Fruit fly (Drosophila melanogaster): ENCODE measurements around the gene CG3792.

The CG3792 gene

DNA sequence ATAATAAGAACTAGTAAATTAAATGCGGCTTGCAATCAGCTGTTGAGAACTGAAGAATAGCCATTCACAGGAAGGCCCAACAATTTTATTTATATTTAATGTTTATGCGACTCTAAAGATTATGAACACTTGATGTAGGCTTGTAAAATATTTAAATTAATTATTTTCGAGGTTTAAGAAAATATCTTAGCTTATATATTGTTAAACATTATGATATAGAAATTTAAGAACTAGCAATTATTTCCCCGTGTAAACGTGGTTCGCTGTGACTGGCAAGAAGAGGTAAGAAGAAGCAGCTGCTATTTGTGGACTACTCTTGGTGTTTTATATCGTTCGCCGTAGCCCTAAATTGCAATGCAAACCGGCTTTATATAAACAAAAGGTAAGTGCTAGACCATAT, 31.8 kb upstream of the CG3792 start, which contains the start of the genes mRpL24 and betaggt-I (continued):
- TF ChIP-seq tna (GFP tag; IDR thresholded peaks at IDR 0.05; ENCODE audit: partially characterized antibody) (no peak), BEAF-32 (GFP tag; optimal IDR thresholded peaks at IDR 0.05) (peak; percentile 39), sob (GFP tag; IDR thresholded peaks at IDR 0.05) (peak; percentile 97), Dek (tag; optimal IDR thresholded peaks at IDR 0.05) (peak; percentile 97), Nf-YA (GFP tag; IDR thresholded peaks at IDR 0.05) (peak; percentile 90), CG18262 (tag; optimal IDR thresholded peaks at IDR 0.05) (peak; percentile 97), sim (GFP tag; IDR thresholded peaks at IDR 0.05) (peak; percentile 92), corto (GFP tag; optimal IDR thresholded peaks at IDR 0.05) (peak; percentile 89), HLH3B (GFP tag; IDR thresholded peaks at IDR 0.05) (peak; percentile 96), CG10209 (GFP tag; optimal IDR thresholded peaks at IDR 0.05) (peak; percentile 95), Dip3 (GFP tag; optimal IDR thresholded peaks at IDR 0.05) (peak; percentile 89), CG15696 (tag; optimal IDR thresholded peaks at IDR 0.05) (peak; percentile 97), CG5245 (GFP tag; optimal IDR thresholded peaks at IDR 0.05) (peak; percentile 86), CG13296 (GFP tag; optimal IDR thresholded peaks at IDR 0.05) (peak; percentile 95), MTF-1 (GFP tag; optimal IDR thresholded peaks at IDR 0.05; ENCODE audit: borderline replicate concordance) (peak; percentile 87), CG10147 (GFP tag; optimal IDR thresholded peaks at IDR 0.05) (peak; percentile 96), kay (GFP tag; optimal IDR thresholded peaks at IDR 0.05) (peak; percentile 94), D19B (GFP tag; optimal IDR thresholded peaks at IDR 0.05) (peak; percentile 88), CG1832 (GFP tag; optimal IDR thresholded peaks at IDR 0.05) (no peak), Dip2 (GFP tag; IDR thresholded peaks at IDR 0.05) (peak; percentile 51; the same call in 1 of the 2 replicates), CG4404 (GFP tag; IDR thresholded peaks at IDR 0.05) (peak; percentile 85), CG2120 (GFP tag; optimal IDR thresholded peaks at IDR 0.05) (peak; percentile 96), gt (GFP tag; IDR thresholded peaks at IDR 0.05) (peak; percentile 90), pnt (GFP tag; optimal IDR thresholded peaks at IDR 0.05) (peak; percentile 72), cas (GFP tag; IDR thresholded peaks at IDR 0.05) (peak; percentile 89), tin (GFP tag; optimal IDR thresholded peaks at IDR 0.05) (peak; percentile 90), CG1792 (GFP tag; optimal IDR thresholded peaks at IDR 0.05) (peak; percentile 62), CG14441 (GFP tag; IDR thresholded peaks at IDR 0.05) (peak; percentile 97), ewg (GFP tag; optimal IDR thresholded peaks at IDR 0.05) (peak; percentile 91), ATbp (GFP tag; optimal IDR thresholded peaks at IDR 0.05) (peak; percentile 89), br (optimal IDR thresholded peaks at IDR 0.05) (no peak), CG10654 (GFP tag; optimal IDR thresholded peaks at IDR 0.05) (peak; percentile 92), CG13287 (GFP tag; IDR thresholded peaks at IDR 0.05; ENCODE audit: partially characterized antibody) (peak; percentile 66; the same call in 1 of the 2 replicates), dimm (GFP tag; IDR thresholded peaks at IDR 0.05) (peak; percentile 92), CG1647 (GFP tag; optimal IDR thresholded peaks at IDR 0.05) (peak; percentile 72), Optix (GFP tag; IDR thresholded peaks at IDR 0.05) (peak; percentile 79), slou (GFP tag; optimal IDR thresholded peaks at IDR 0.05) (peak; percentile 89), CG8290 (GFP tag; optimal IDR thresholded peaks at IDR 0.05) (peak; percentile 84), CG8290 (tag; optimal IDR thresholded peaks at IDR 0.05) (peak; percentile 9 to 74), CG13624 (GFP tag; optimal IDR thresholded peaks at IDR 0.05) (peak; percentile 64), CG2678 (tag; optimal IDR thresholded peaks at IDR 0.05) (peak; percentile 98), CG6654 (GFP tag; optimal IDR thresholded peaks at IDR 0.05) (peak; percentile 81), dmrt99B (tag; optimal IDR thresholded peaks at IDR 0.05) (peak; percentile 95), toy (GFP tag; IDR thresholded peaks at IDR 0.05) (peak; percentile 88), NC2β (GFP tag; optimal IDR thresholded peaks at IDR 0.05) (peak; percentile 82), btn (GFP tag; optimal IDR thresholded peaks at IDR 0.05) (no peak), crol (GFP tag; IDR thresholded peaks at IDR 0.05) (peak; percentile 62), CG33213 (GFP tag; optimal IDR thresholded peaks at IDR 0.05) (peak; percentile 66), zen (tag; optimal IDR thresholded peaks at IDR 0.05) (peak; percentile 95), CG34376 (GFP tag; optimal IDR thresholded peaks at IDR 0.05) (peak; percentile 91), CG17829 (tag; optimal IDR thresholded peaks at IDR 0.05) (peak; percentile 98), Elba2 (GFP tag; optimal IDR thresholded peaks at IDR 0.05) (peak; percentile 60)
